Worm (Caenorhabditis elegans): ENCODE measurements around the gene ufd-1.

DNA sequence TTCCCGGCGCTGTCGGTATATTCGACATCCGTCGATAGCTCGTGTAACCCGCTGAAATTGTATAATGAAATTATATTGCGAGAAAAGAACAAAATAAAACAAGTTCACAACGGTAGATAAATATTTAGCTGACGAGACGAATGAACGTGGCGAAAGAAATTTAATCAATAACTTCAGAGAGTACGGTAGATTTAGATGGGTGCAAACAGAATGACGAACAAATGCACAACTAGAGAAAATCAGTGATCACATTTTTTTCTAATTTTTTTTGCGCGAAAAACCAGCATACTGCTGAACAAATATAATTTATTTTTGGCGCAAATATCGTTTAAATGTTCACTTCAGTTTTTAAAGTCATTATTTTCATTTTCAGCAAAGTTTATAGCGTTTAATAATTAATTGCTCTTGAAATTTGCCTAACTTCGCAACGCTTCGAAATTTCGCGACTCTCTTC is 30.1 kb upstream of the ufd-1 start, which contains the start of gene sec-24.2:
- TF ChIP-seq him-1 (tag; optimal IDR thresholded peaks at IDR 0.05): no peak
- TF ChIP-seq W03F9.2 (tag; optimal IDR thresholded peaks at IDR 0.05): no peak
- no peak for TF ChIP-seq dao-5 (tag; optimal IDR thresholded peaks at IDR 0.05)
